Fruit fly (Drosophila melanogaster) whole organism, prepupa: ENCODE measurements around the gene CG5377.

ENCODE experiments used
- CG10631 ChIP-seq: fragments of 200-800 bp; sonication (Bioruptor generic); optimal IDR thresholded peaks from 2 replicates; lab custom pipeline; 2016; ENCODE audit warnings: missing biosample characterization, missing genetic modification characterization
- CG11762 ChIP-seq: fragments of 200-800 bp; sonication (Bioruptor generic); optimal IDR thresholded peaks from 3 replicates; lab custom pipeline; 2016; ENCODE audit warnings: missing biosample characterization, missing genetic modification characterization; ENCODE audit not compliant: insufficient read depth
- Gug ChIP-seq: fragments of 200-800 bp; sonication (Bioruptor generic); IDR thresholded peaks from 2 replicates; pipeline ENCODE4 v1.3.6; 2022; ENCODE audit warnings: missing biosample characterization, missing genetic modification characterization
- acj6 ChIP-seq: fragments of 200-800 bp; sonication (Bioruptor generic); optimal IDR thresholded peaks from 3 replicates; lab custom pipeline; 2016; ENCODE audit warnings: missing biosample characterization, missing genetic modification characterization
- cyc ChIP-seq: fragments of 200-800 bp; sonication (Bioruptor generic); optimal IDR thresholded peaks from 3 replicates; lab custom pipeline; 2016; ENCODE audit warnings: missing biosample characterization, missing genetic modification characterization
- eg ChIP-seq: fragments of 200-800 bp; sonication (Bioruptor generic); IDR thresholded peaks from 3 replicates; pipeline ENCODE4 v1.3.6; 2022; ENCODE audit warnings: missing biosample characterization, missing genetic modification characterization

- TF ChIP-seq eg (GFP tag; lab: Robert Waterston, UW) (peak; percentile 68; the same call in 2 of the 3 replicates), CG11762 (peak; percentile 31), CG10631 (GFP tag; lab: Kevin White, UChicago) (peak; percentile 61), cyc (GFP tag; lab: Kevin White, UChicago) (peak; percentile 69), Gug (GFP tag; lab: Robert Waterston, UW) (peak; percentile 60), acj6 (GFP tag; lab: Kevin White, UChicago) (no peak)
Measured at dm6 chr3R:22468829-22469487, 1.0 kb upstream of the CG5377 start.
